Worm (Caenorhabditis elegans) whole organism, L4 larva: Measurements from ENCODE around the gene F08F3.4.

Experiments used
- F10B5.3 ChIP-seq: sonication (generic microtip); optimal IDR thresholded peaks from 2 replicates; lab custom pipeline; 2016; ENCODE audit warnings: mild to moderate bottlenecking, missing genetic modification characterization, missing compliant biosample characterization
- F26F4.8 ChIP-seq: fragments of 200-800 bp; sonication (Bioruptor generic); conservative IDR thresholded peaks from 2 replicates; pipeline ENCODE4 v1.3.6; 2022; ENCODE audit warnings: missing genetic modification characterization, missing compliant biosample characterization
- F37D6.2 ChIP-seq: sonication (generic microtip); optimal IDR thresholded peaks from 2 replicates; lab custom pipeline; 2016; ENCODE audit warnings: mild to moderate bottlenecking, missing genetic modification characterization, missing compliant biosample characterization
- F44E2.7 ChIP-seq: fragments of 200-800 bp; sonication (Bioruptor generic); IDR thresholded peaks from 2 replicates; pipeline ENCODE4 v2.1.2; 2022; ENCODE audit warnings: missing genetic modification characterization, missing compliant biosample characterization
- F49E8.2 ChIP-seq: sonication (generic microtip); optimal IDR thresholded peaks from 2 replicates; lab custom pipeline; 2016; ENCODE audit warnings: missing compliant biosample characterization, mild to moderate bottlenecking, missing genetic modification characterization, borderline replicate concordance
- R02D3.7 ChIP-seq: fragments of 150-350 bp; sonication (generic microtip); optimal IDR thresholded peaks from 3 replicates; lab custom pipeline; 2014; ENCODE audit warnings: missing biosample characterization, missing genetic modification characterization
- T20F7.1 ChIP-seq: fragments of 200-800 bp; sonication (Bioruptor generic); optimal IDR thresholded peaks from 2 replicates; lab custom pipeline; 2018; ENCODE audit warnings: mild to moderate bottlenecking, missing genetic modification characterization, missing compliant biosample characterization
- T26A8.4 ChIP-seq: fragments of 200-800 bp; sonication (Bioruptor generic); IDR thresholded peaks from 2 replicates; pipeline ENCODE4 v1.3.6; 2022; ENCODE audit warnings: missing genetic modification characterization, missing compliant biosample characterization
- Y5F2A.4 ChIP-seq: fragments of 200-800 bp; sonication (Bioruptor generic); optimal IDR thresholded peaks from 2 replicates; lab custom pipeline; 2018; ENCODE audit warnings: mild to moderate bottlenecking, missing genetic modification characterization, missing compliant biosample characterization
- Y75B8A.6 ChIP-seq: fragments of 200-800 bp; sonication (Bioruptor generic); IDR thresholded peaks from 2 replicates; pipeline ENCODE4 v1.3.6; 2022; ENCODE audit warnings: missing genetic modification reagents, missing genetic modification characterization, missing compliant biosample characterization
- ZK337.2 ChIP-seq: fragments of 200-800 bp; sonication (Bioruptor generic); IDR thresholded peaks from 2 replicates; pipeline ENCODE4 v1.3.6; 2022; ENCODE audit warnings: missing genetic modification reagents, missing genetic modification characterization, missing compliant biosample characterization
- arid-1 ChIP-seq: fragments of 200-800 bp; sonication (Bioruptor generic); conservative IDR thresholded peaks from 2 replicates; pipeline ENCODE4 v1.3.6; 2022; ENCODE audit warnings: missing genetic modification reagents, missing genetic modification characterization, missing compliant biosample characterization
- ceh-20 ChIP-seq: fragments of 200-800 bp; sonication (Bioruptor generic); IDR thresholded peaks from 2 replicates; pipeline ENCODE4 v1.3.6; 2022; ENCODE audit warnings: missing genetic modification reagents, missing genetic modification characterization, missing compliant biosample characterization
- ceh-62 ChIP-seq: sonication (generic microtip); optimal IDR thresholded peaks from 2 replicates; lab custom pipeline; 2017; ENCODE audit warnings: missing biosample characterization, missing genetic modification characterization
- ceh-82 ChIP-seq: sonication (generic microtip); optimal IDR thresholded peaks from 2 replicates; lab custom pipeline; 2017; ENCODE audit warnings: missing biosample characterization, missing genetic modification characterization
- ctbp-1 ChIP-seq: fragments of 200-800 bp; sonication (Bioruptor generic); IDR thresholded peaks from 2 replicates; pipeline ENCODE4 v1.3.6; 2022; ENCODE audit warnings: missing genetic modification reagents, missing genetic modification characterization, missing compliant biosample characterization
- daf-16 ChIP-seq, 3 experiments: sonication (generic microtip); optimal IDR thresholded peaks; 2 replicates each; lab custom pipeline; 2016 to 2017; ENCODE audit warnings: missing genetic modification characterization in 3 of 3, missing genetic modification reagents in 3 of 3, mild to moderate bottlenecking in 2 of 3, missing compliant biosample characterization in 2 of 3, missing biosample characterization in 1 of 3, moderate library complexity in 1 of 3
- dmd-8 ChIP-seq: fragments of 200-800 bp; sonication (Bioruptor generic); IDR thresholded peaks from 2 replicates; pipeline ENCODE4 v1.3.6; 2022; ENCODE audit warnings: missing genetic modification characterization, missing compliant biosample characterization
- dmd-9 ChIP-seq: fragments of 200-800 bp; sonication (Bioruptor generic); IDR thresholded peaks from 2 replicates; pipeline ENCODE4 v1.3.6; 2022; ENCODE audit warnings: missing genetic modification reagents, missing genetic modification characterization, missing compliant biosample characterization
- dve-1 ChIP-seq: sonication (generic microtip); optimal IDR thresholded peaks from 2 replicates; lab custom pipeline; 2017; ENCODE audit warnings: antibody characterized with exemption, mild to moderate bottlenecking, missing genetic modification characterization, missing compliant biosample characterization; ENCODE audit not compliant: insufficient read depth
- egl-27 ChIP-seq: sonication (generic microtip); optimal IDR thresholded peaks from 3 replicates; lab custom pipeline; 2017; ENCODE audit warnings: missing biosample characterization, missing genetic modification reagents, missing genetic modification characterization
- egl-43 ChIP-seq: fragments of 200-800 bp; sonication (Bioruptor generic); IDR thresholded peaks from 2 replicates; pipeline ENCODE4 v1.3.6; 2022; ENCODE audit warnings: missing genetic modification reagents, missing genetic modification characterization, missing compliant biosample characterization
- fkh-10 ChIP-seq: fragments of 150-350 bp; optimal IDR thresholded peaks from 2 replicates; lab custom pipeline; 2014; ENCODE audit warnings: missing biosample characterization, missing genetic modification reagents, missing genetic modification characterization
- gei-8 ChIP-seq: fragments of 200-800 bp; sonication (Bioruptor generic); optimal IDR thresholded peaks from 2 replicates; lab custom pipeline; 2018; ENCODE audit warnings: mild to moderate bottlenecking, missing genetic modification characterization, missing compliant biosample characterization
- hif-1 ChIP-seq, 2 experiments: sonication (generic microtip); optimal IDR thresholded peaks; 2 replicates each; lab custom pipeline; 2016 to 2017; ENCODE audit warnings: missing compliant biosample characterization in 2 of 2, missing genetic modification characterization in 2 of 2, missing genetic modification reagents in 2 of 2, missing genotype in 2 of 2, mild to moderate bottlenecking in 1 of 2
- lin-1 ChIP-seq: fragments of 200-800 bp; sonication (Bioruptor generic); IDR thresholded peaks from 2 replicates; pipeline ENCODE4 v1.3.6; 2022; ENCODE audit warnings: missing genetic modification reagents, missing genetic modification characterization, missing compliant biosample characterization
- lir-3 ChIP-seq: sonication (generic microtip); optimal IDR thresholded peaks from 2 replicates; lab custom pipeline; 2016; ENCODE audit warnings: mild to moderate bottlenecking, missing genetic modification characterization, missing compliant biosample characterization
- madf-5 ChIP-seq, 2 experiments: fragments of 200-800 bp; sonication (Bioruptor generic); IDR thresholded peaks; 2 replicates each; pipeline ENCODE4 v1.3.6; 2022; ENCODE audit warnings: missing compliant biosample characterization in 2 of 2, missing genetic modification characterization in 2 of 2
- mep-1 ChIP-seq: fragments of 150-350 bp; sonication (generic microtip); optimal IDR thresholded peaks from 3 replicates; lab custom pipeline; 2014; ENCODE audit warnings: missing biosample characterization, missing genetic modification characterization
- nhr-25 ChIP-seq: sonication (generic microtip); optimal IDR thresholded peaks from 2 replicates; lab custom pipeline; 2017; ENCODE audit warnings: missing genetic modification characterization, mild to moderate bottlenecking, missing compliant biosample characterization, antibody characterized with exemption, moderate library complexity, borderline replicate concordance; ENCODE audit not compliant: insufficient read depth
- nhr-42 ChIP-seq: fragments of 200-800 bp; sonication (Bioruptor generic); IDR thresholded peaks from 2 replicates; pipeline ENCODE4 v1.3.6; 2022; ENCODE audit warnings: missing genetic modification characterization, missing compliant biosample characterization
- nhr-48 ChIP-seq: sonication (generic microtip); optimal IDR thresholded peaks from 2 replicates; lab custom pipeline; 2016; ENCODE audit warnings: mild to moderate bottlenecking, missing genetic modification characterization, missing compliant biosample characterization
- nhr-77 ChIP-seq: fragments of 150-350 bp; optimal IDR thresholded peaks from 2 replicates; lab custom pipeline; 2014; ENCODE audit warnings: missing biosample characterization, missing genetic modification characterization
- pha-4 ChIP-seq, 2 experiments: fragments of 150-350 bp in 1 of 2; fragments of 200-800 bp in 1 of 2; sonication (Bioruptor generic) in 1 of 2; IDR thresholded peaks in 1 of 2; optimal IDR thresholded peaks in 1 of 2; 2 replicates each; pipeline versions ENCODE4 v1.3.6 to Lab custom; 2014 to 2022; ENCODE audit warnings: missing genetic modification characterization in 2 of 2, missing genetic modification reagents in 2 of 2, missing biosample characterization in 1 of 2, missing compliant biosample characterization in 1 of 2
- pqm-1 ChIP-seq: sonication (generic microtip); optimal IDR thresholded peaks from 2 replicates; lab custom pipeline; 2017; ENCODE audit warnings: missing biosample characterization, missing genetic modification characterization
- sdz-12 ChIP-seq: fragments of 200-800 bp; sonication (Bioruptor generic); optimal IDR thresholded peaks from 2 replicates; lab custom pipeline; 2018; ENCODE audit warnings: mild to moderate bottlenecking, missing genetic modification characterization, missing compliant biosample characterization
- snpc-1.2 ChIP-seq: fragments of 200-800 bp; sonication (Bioruptor generic); IDR thresholded peaks from 2 replicates; pipeline ENCODE4 v1.3.6; 2022; ENCODE audit warnings: missing genetic modification reagents, missing genetic modification characterization, missing compliant biosample characterization
- spr-1 ChIP-seq: sonication (generic microtip); optimal IDR thresholded peaks from 2 replicates; lab custom pipeline; 2016; ENCODE audit warnings: mild to moderate bottlenecking, missing genetic modification characterization, missing compliant biosample characterization
- unc-130 ChIP-seq: sonication (generic microtip); optimal IDR thresholded peaks from 2 replicates; lab custom pipeline; 2016; ENCODE audit warnings: missing genetic modification reagents, missing genetic modification characterization, missing compliant biosample characterization
- unc-39 ChIP-seq: sonication (generic microtip); optimal IDR thresholded peaks from 2 replicates; lab custom pipeline; 2017; ENCODE audit warnings: missing biosample characterization, missing genetic modification characterization
- unc-62 ChIP-seq, 3 experiments: fragments of 150-350 bp in 1 of 3; sonication (generic microtip); optimal IDR thresholded peaks in 2 of 3; peaks in 1 of 3; 1 replicate in 1 of 3; 2 replicates in 2 of 3; lab custom pipeline; 2014 to 2017; ENCODE audit warnings: missing biosample characterization in 3 of 3, missing genetic modification characterization in 3 of 3, missing genetic modification reagents in 3 of 3, missing genotype in 1 of 3
- zag-1 ChIP-seq: fragments of 150-350 bp; optimal IDR thresholded peaks from 2 replicates; lab custom pipeline; 2014; ENCODE audit warnings: missing biosample characterization, missing genetic modification characterization

F08F3.4 gene

ce11 chrV:5410679-5411078, at the start of gene F08F3.4 (continued):
- no peak for TF ChIP-seq daf-16 (GFP tag; optimal IDR thresholded peaks at IDR 0.05; lab: Kevin White, UChicago)
- TF ChIP-seq daf-16 (tag; optimal IDR thresholded peaks at IDR 0.05; lab: Kevin White, UChicago), result no peak
- no peak for TF ChIP-seq Y75B8A.6 (GFP tag; lab: Robert Waterston, UW)
- no peak for TF ChIP-seq snpc-1.2 (GFP tag; lab: Robert Waterston, UW)
- no peak for TF ChIP-seq nhr-42
- no peak for TF ChIP-seq Y5F2A.4
- TF ChIP-seq ceh-20 (GFP tag; lab: Robert Waterston, UW), result 0 out of 2 replicates have a peak, but pooled peaks have one; percentile 38
- TF ChIP-seq unc-62 (GFP tag; optimal IDR thresholded peaks at IDR 0.05 in 1 of 2; lab: Kevin White, UChicago), result no peak
- TF ChIP-seq unc-62 (tag; optimal IDR thresholded peaks at IDR 0.05; lab: Kevin White, UChicago), result no peak
- no peak for TF ChIP-seq egl-43 (GFP tag; lab: Robert Waterston, UW)
- TF ChIP-seq lin-1 (GFP tag; lab: Robert Waterston, UW), result 0 out of 2 replicates have a peak, but pooled peaks have one; percentile 26
- no peak for TF ChIP-seq F49E8.2 (tag; lab: Kevin White, UChicago)
- TF ChIP-seq nhr-48, result peak; percentile 80
- TF ChIP-seq F10B5.3 (tag; lab: Kevin White, UChicago), result no peak
- no peak for TF ChIP-seq mep-1 (tag; lab: Kevin White, UChicago)
- no peak for TF ChIP-seq nhr-77
- no peak for TF ChIP-seq unc-39 (tag; lab: Kevin White, UChicago)
- TF ChIP-seq dmd-8 (GFP tag; lab: Robert Waterston, UW), result no peak
- 0 out of 2 replicates have a peak, but pooled peaks have one; percentile 26 for TF ChIP-seq ctbp-1 (GFP tag; lab: Robert Waterston, UW)
- TF ChIP-seq gei-8 (GFP tag; lab: Kevin White, UChicago), result peak; percentile 55
- TF ChIP-seq ZK337.2 (GFP tag; lab: Robert Waterston, UW), result no peak
- TF ChIP-seq fkh-10, result no peak
- TF ChIP-seq nhr-25 (tag; lab: Kevin White, UChicago), result no peak
- TF ChIP-seq dmd-9 (GFP tag; lab: Robert Waterston, UW), result no peak
- TF ChIP-seq unc-130, result no peak

ce11 chrV:5362220-5362619, 48.5 kb upstream of the F08F3.4 start:
- TF ChIP-seq F44E2.7 (GFP tag; lab: Robert Waterston, UW) (no peak), F49E8.2 (tag; lab: Kevin White, UChicago) (no peak), hif-1 (tag; optimal IDR thresholded peaks at IDR 0.05; lab: Kevin White, UChicago) (no peak), sdz-12 (GFP tag; lab: Kevin White, UChicago) (no peak), F37D6.2 (tag; lab: Kevin White, UChicago) (no peak), unc-62 (GFP tag; optimal IDR thresholded peaks at IDR 0.05 in 1 of 2; lab: Kevin White, UChicago) (no peak), unc-62 (tag; optimal IDR thresholded peaks at IDR 0.05; lab: Kevin White, UChicago) (no peak), lir-3 (tag; lab: Kevin White, UChicago) (no peak), dmd-8 (GFP tag; lab: Robert Waterston, UW) (no peak), egl-27 (tag; lab: Kevin White, UChicago) (no peak), T26A8.4 (GFP tag; lab: Robert Waterston, UW) (no peak), F26F4.8 (GFP tag; lab: Robert Waterston, UW) (no peak), gei-8 (GFP tag; lab: Kevin White, UChicago) (no peak), dve-1 (tag; lab: Kevin White, UChicago) (no peak), ceh-62 (no peak)

- no peak for TF ChIP-seq pqm-1 (tag; lab: Kevin White, UChicago)
- TF ChIP-seq arid-1 (GFP tag; lab: Robert Waterston, UW), result no peak
- no peak for TF ChIP-seq spr-1 (tag; lab: Kevin White, UChicago)
- TF ChIP-seq madf-5 (GFP tag; IDR thresholded peaks at IDR 0.05; lab: Robert Waterston, UW), result no peak
- no peak for TF ChIP-seq zag-1
- no peak for TF ChIP-seq F49E8.2 (tag; lab: Kevin White, UChicago)
- no peak for TF ChIP-seq ceh-82
- no peak for TF ChIP-seq R02D3.7 (tag; lab: Kevin White, UChicago)
- TF ChIP-seq unc-130, result no peak
- TF ChIP-seq pha-4 (GFP tag; IDR thresholded peaks at IDR 0.05; lab: Robert Waterston, UW), result no peak
- TF ChIP-seq pha-4 (tag; optimal IDR thresholded peaks at IDR 0.05; lab: Kevin White, UChicago), result no peak
- no peak for TF ChIP-seq T20F7.1
Measured at ce11 chrV:5364863-5365262, 45.9 kb upstream of the F08F3.4 start, which contains the start of gene T09D3.8. Gene T09D3.8 (plus strand): TSS chrV:5365163.
